Fruit fly (Drosophila melanogaster) whole organism, adult: ENCODE data around the gene CG11563.

ENCODE experiments used
- CG33017 ChIP-seq: fragments of 200-800 bp; sonication (Bioruptor generic); optimal IDR thresholded peaks from 2 replicates; lab custom pipeline; 2018; ENCODE audit warnings: missing biosample characterization, mild to moderate bottlenecking, missing genetic modification characterization, moderate library complexity
- CG7045 ChIP-seq: fragments of 200-800 bp; sonication (Bioruptor generic); optimal IDR thresholded peaks from 2 replicates; lab custom pipeline; 2017; ENCODE audit warnings: missing biosample characterization, mild to moderate bottlenecking, missing genetic modification characterization
- Hr96 ChIP-seq: fragments of 200-800 bp; sonication (Bioruptor generic); optimal IDR thresholded peaks from 2 replicates; lab custom pipeline; 2016; ENCODE audit warnings: missing biosample characterization, missing genetic modification characterization
- Mnt ChIP-seq: fragments of 200-800 bp; sonication (Bioruptor generic); optimal IDR thresholded peaks from 2 replicates; lab custom pipeline; 2016; ENCODE audit warnings: missing biosample characterization, mild to moderate bottlenecking, missing genetic modification characterization
- ovo ChIP-seq: fragments of 200-800 bp; sonication (Bioruptor generic); optimal IDR thresholded peaks from 2 replicates; lab custom pipeline; 2016; ENCODE audit warnings: missing biosample characterization, missing genetic modification characterization

- TF ChIP-seq CG33017 (tag; lab: Kevin White, UChicago) (no peak), ovo (no peak), Hr96 (GFP tag; lab: Kevin White, UChicago) (no peak), Mnt (GFP tag; lab: Kevin White, UChicago) (no peak), CG7045 (GFP tag; lab: Kevin White, UChicago) (no peak)
Observed at dm6 chr3R:31761529-31762009, 24.7 kb downstream of the CG11563 start, which contains the start of gene Smvt.
